Worm (Caenorhabditis elegans) whole organism, L4 larva: ENCODE measurements around the gene clec-21.
A peak's percentile ranks its signal among the peaks of the same experiment; 100 is the strongest.

ENCODE experiments used
- F37D6.2 ChIP-seq: sonication (generic microtip); optimal IDR thresholded peaks from 2 replicates; lab custom pipeline; 2016; ENCODE audit warnings: mild to moderate bottlenecking, missing genetic modification characterization, missing compliant biosample characterization
- Y105C5A.15 ChIP-seq: fragments of 200-800 bp; sonication (Bioruptor generic); IDR thresholded peaks from 2 replicates; pipeline ENCODE4 v1.3.6; 2022; ENCODE audit warnings: missing genetic modification characterization, missing compliant biosample characterization
- aha-1 ChIP-seq: fragments of 150-350 bp; peaks from one replicate; lab custom pipeline; 2014; ENCODE audit warnings: missing biosample characterization, missing genetic modification characterization
- ceh-32 ChIP-seq: sonication (generic microtip); optimal IDR thresholded peaks from 2 replicates; lab custom pipeline; 2016; ENCODE audit warnings: mild to moderate bottlenecking, missing genetic modification characterization, missing compliant biosample characterization; ENCODE audit not compliant: poor library complexity
- ceh-44 ChIP-seq: fragments of 200-800 bp; sonication (Bioruptor generic); IDR thresholded peaks from 2 replicates; pipeline ENCODE4 v1.3.6; 2022; ENCODE audit warnings: missing genetic modification reagents, missing genetic modification characterization, missing compliant biosample characterization
- ctbp-1 ChIP-seq: fragments of 200-800 bp; sonication (Bioruptor generic); IDR thresholded peaks from 2 replicates; pipeline ENCODE4 v1.3.6; 2022; ENCODE audit warnings: missing genetic modification reagents, missing genetic modification characterization, missing compliant biosample characterization
- dmd-6 ChIP-seq: fragments of 200-800 bp; sonication (Bioruptor generic); IDR thresholded peaks from 2 replicates; pipeline ENCODE4 v1.3.6; 2022; ENCODE audit warnings: missing genetic modification reagents, missing genetic modification characterization, missing compliant biosample characterization
- gei-8 ChIP-seq: fragments of 200-800 bp; sonication (Bioruptor generic); optimal IDR thresholded peaks from 2 replicates; lab custom pipeline; 2018; ENCODE audit warnings: mild to moderate bottlenecking, missing genetic modification characterization, missing compliant biosample characterization
- hif-1 ChIP-seq, 2 experiments: sonication (generic microtip); optimal IDR thresholded peaks; 2 replicates each; lab custom pipeline; 2016 to 2017; ENCODE audit warnings: missing compliant biosample characterization in 2 of 2, missing genetic modification characterization in 2 of 2, missing genetic modification reagents in 2 of 2, missing genotype in 2 of 2, mild to moderate bottlenecking in 1 of 2
- hlh-11 ChIP-seq: fragments of 200-800 bp; sonication (Bioruptor generic); optimal IDR thresholded peaks from 2 replicates; lab custom pipeline; 2018; ENCODE audit warnings: mild to moderate bottlenecking, missing genetic modification characterization, missing compliant biosample characterization
- hlh-30 ChIP-seq: sonication (generic microtip); optimal IDR thresholded peaks from 2 replicates; lab custom pipeline; 2017; ENCODE audit warnings: antibody characterized with exemption, mild to moderate bottlenecking, missing genetic modification characterization, missing compliant biosample characterization; ENCODE audit not compliant: insufficient read depth
- lin-1 ChIP-seq: fragments of 200-800 bp; sonication (Bioruptor generic); IDR thresholded peaks from 2 replicates; pipeline ENCODE4 v1.3.6; 2022; ENCODE audit warnings: missing genetic modification reagents, missing genetic modification characterization, missing compliant biosample characterization
- lin-15B ChIP-seq: fragments of 150-350 bp; sonication (generic microtip); optimal IDR thresholded peaks from 3 replicates; lab custom pipeline; 2014; ENCODE audit warnings: missing biosample characterization, missing genetic modification characterization
- lir-3 ChIP-seq: sonication (generic microtip); optimal IDR thresholded peaks from 2 replicates; lab custom pipeline; 2016; ENCODE audit warnings: mild to moderate bottlenecking, missing genetic modification characterization, missing compliant biosample characterization
- madf-5 ChIP-seq, 2 experiments: fragments of 200-800 bp; sonication (Bioruptor generic); IDR thresholded peaks; 2 replicates each; pipeline ENCODE4 v1.3.6; 2022; ENCODE audit warnings: missing compliant biosample characterization in 2 of 2, missing genetic modification characterization in 2 of 2
- madf-9 ChIP-seq: fragments of 200-800 bp; sonication (Bioruptor generic); conservative IDR thresholded peaks from 2 replicates; pipeline ENCODE4 v1.3.6; 2022; ENCODE audit warnings: missing genetic modification reagents, missing genetic modification characterization, missing compliant biosample characterization
- mdl-1 ChIP-seq, 2 experiments: fragments of 150-350 bp in 1 of 2; sonication (generic microtip) in 1 of 2; optimal IDR thresholded peaks; 2 replicates each; lab custom pipeline; 2014 to 2017; ENCODE audit warnings: missing biosample characterization in 2 of 2, missing genetic modification characterization in 2 of 2
- mxl-2 ChIP-seq: fragments of 200-800 bp; sonication (Bioruptor generic); conservative IDR thresholded peaks from 2 replicates; pipeline ENCODE4 v1.3.6; 2022; ENCODE audit warnings: missing genetic modification reagents, missing genetic modification characterization, missing compliant biosample characterization
- mxl-3 ChIP-seq: fragments of 200-800 bp; sonication (Bioruptor generic); optimal IDR thresholded peaks from 2 replicates; lab custom pipeline; 2018; ENCODE audit warnings: mild to moderate bottlenecking, missing genetic modification characterization, missing compliant biosample characterization
- nhr-237 ChIP-seq: sonication (generic microtip); optimal IDR thresholded peaks from 2 replicates; lab custom pipeline; 2017; ENCODE audit warnings: missing biosample characterization, missing genetic modification characterization
- nhr-25 ChIP-seq: sonication (generic microtip); optimal IDR thresholded peaks from 2 replicates; lab custom pipeline; 2017; ENCODE audit warnings: missing genetic modification characterization, mild to moderate bottlenecking, missing compliant biosample characterization, antibody characterized with exemption, moderate library complexity, borderline replicate concordance; ENCODE audit not compliant: insufficient read depth
- nhr-28 ChIP-seq: fragments of 150-350 bp; optimal IDR thresholded peaks from 2 replicates; lab custom pipeline; 2014; ENCODE audit warnings: missing biosample characterization, missing genetic modification characterization
- nhr-41 ChIP-seq: fragments of 200-800 bp; sonication (Bioruptor generic); IDR thresholded peaks from 2 replicates; pipeline ENCODE4 v1.3.6; 2022; ENCODE audit warnings: missing genetic modification reagents, missing genetic modification characterization, missing compliant biosample characterization
- nhr-48 ChIP-seq: sonication (generic microtip); optimal IDR thresholded peaks from 2 replicates; lab custom pipeline; 2016; ENCODE audit warnings: mild to moderate bottlenecking, missing genetic modification characterization, missing compliant biosample characterization
- pqm-1 ChIP-seq: sonication (generic microtip); optimal IDR thresholded peaks from 2 replicates; lab custom pipeline; 2017; ENCODE audit warnings: missing biosample characterization, missing genetic modification characterization
- saeg-2 ChIP-seq: fragments of 200-800 bp; sonication (Bioruptor generic); IDR thresholded peaks from 2 replicates; pipeline ENCODE4 v1.3.6; 2022; ENCODE audit warnings: missing genetic modification reagents, missing genetic modification characterization, missing compliant biosample characterization
- spr-1 ChIP-seq: sonication (generic microtip); optimal IDR thresholded peaks from 2 replicates; lab custom pipeline; 2016; ENCODE audit warnings: mild to moderate bottlenecking, missing genetic modification characterization, missing compliant biosample characterization
- spr-3 ChIP-seq: fragments of 200-800 bp; sonication (Bioruptor generic); optimal IDR thresholded peaks from 2 replicates; lab custom pipeline; 2018; ENCODE audit warnings: mild to moderate bottlenecking, missing genetic modification characterization, missing compliant biosample characterization
- zfp-3 ChIP-seq: fragments of 200-800 bp; sonication (Bioruptor generic); conservative IDR thresholded peaks from 2 replicates; pipeline ENCODE4 v1.3.6; 2022; ENCODE audit warnings: missing genetic modification reagents, missing genetic modification characterization, missing compliant biosample characterization
- zip-2 ChIP-seq: fragments of 150-350 bp; optimal IDR thresholded peaks from 2 replicates; lab custom pipeline; 2014; ENCODE audit warnings: missing biosample characterization, missing genetic modification characterization

The clec-21 gene

ce11 chrII:1586305-1586704, 2.3 kb upstream of the clec-21 start, which contains the start of gene T07H3.8:
T07H3.8 (plus strand) TSS chrII:1586605.
- TF ChIP-seq saeg-2 = no peak
- TF ChIP-seq nhr-237 (tag; lab: Kevin White, UChicago) = no peak
- no peak for TF ChIP-seq nhr-41 (GFP tag; lab: Robert Waterston, UW)
- TF ChIP-seq spr-1 (tag; lab: Kevin White, UChicago) = no peak
- no peak for TF ChIP-seq hif-1 (tag; optimal IDR thresholded peaks at IDR 0.05; lab: Kevin White, UChicago)
- no peak for TF ChIP-seq zfp-3 (GFP tag; lab: Robert Waterston, UW)
- TF ChIP-seq hlh-30 (tag; lab: Kevin White, UChicago) = no peak

DNA sequence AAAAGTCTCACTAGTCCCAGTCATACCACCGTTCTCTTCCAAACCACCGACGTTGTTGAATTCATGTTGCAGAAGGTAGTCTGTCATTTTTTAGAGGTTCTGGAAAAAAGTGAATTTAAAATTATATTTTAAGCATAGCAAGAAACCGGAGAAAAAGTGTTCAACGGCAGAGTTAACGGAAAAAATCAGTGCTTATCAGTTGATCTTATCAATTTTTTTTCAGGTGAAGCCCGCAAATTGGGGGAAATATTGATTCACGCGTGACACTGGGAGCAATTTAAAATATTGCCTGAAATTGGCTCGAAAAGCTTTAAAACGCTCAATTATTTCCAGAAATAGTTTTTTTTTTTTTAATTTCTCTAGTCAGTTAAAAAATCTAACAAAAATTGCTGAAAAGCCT, 4.2 kb downstream of the clec-21 start, which contains the start of gene math-38:
TSS of gene math-38 (minus strand) at position 101 of the 400 bp plus-strand sequence.
- TF ChIP-seq gei-8 (GFP tag; lab: Kevin White, UChicago) (no peak), nhr-28 (peak; percentile 28), hlh-11 (tag; lab: Kevin White, UChicago) (peak; percentile 16)

DNA sequence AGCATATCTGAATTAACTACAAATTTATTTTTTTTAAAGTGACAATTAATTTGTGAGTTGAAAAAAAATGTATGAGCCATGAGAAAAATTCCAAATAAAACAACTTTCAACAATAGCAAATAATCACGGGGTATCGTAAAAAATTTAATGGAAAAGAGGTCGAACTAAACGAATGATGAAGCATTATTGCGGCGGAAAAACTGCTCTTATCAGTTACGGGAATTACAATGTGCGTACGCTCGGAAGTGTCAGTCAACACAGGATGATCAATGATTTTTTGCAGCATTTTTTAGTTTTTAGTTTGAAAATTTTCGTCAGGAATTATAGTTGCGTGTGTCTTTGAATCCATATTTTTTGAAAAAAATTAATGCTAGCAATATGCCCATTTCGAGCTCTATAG, 7.3 kb downstream of the clec-21 start:
- TF ChIP-seq spr-3 = no peak
- TF ChIP-seq saeg-2 = no peak
- peak; percentile 30 for TF ChIP-seq hlh-11 (tag; lab: Kevin White, UChicago)
- no peak for TF ChIP-seq mxl-3
- TF ChIP-seq dmd-6 (GFP tag; lab: Robert Waterston, UW) = peak; percentile 79
- no peak for TF ChIP-seq ctbp-1 (GFP tag; lab: Robert Waterston, UW)
- TF ChIP-seq ceh-44 = no peak
- TF ChIP-seq nhr-48 = no peak
- no peak for TF ChIP-seq F37D6.2 (tag; lab: Kevin White, UChicago)
- TF ChIP-seq pqm-1 (tag; lab: Kevin White, UChicago) = peak; percentile 92
- TF ChIP-seq nhr-28 = peak; percentile 70
- TF ChIP-seq lin-1 (GFP tag; lab: Robert Waterston, UW) = no peak
- TF ChIP-seq zip-2 (tag; lab: Kevin White, UChicago) = no peak
- TF ChIP-seq Y105C5A.15 (GFP tag; lab: Robert Waterston, UW) = no peak
- no peak for TF ChIP-seq lin-15B
- no peak for TF ChIP-seq mdl-1 (tag; optimal IDR thresholded peaks at IDR 0.05; lab: Kevin White, UChicago)
- TF ChIP-seq nhr-25 (tag; lab: Kevin White, UChicago) = no peak
- TF ChIP-seq, all 104 proteins: peak for 4

- no peak for TF ChIP-seq mxl-2 (GFP tag; lab: Robert Waterston, UW)
- no peak for TF ChIP-seq madf-5 (GFP tag; IDR thresholded peaks at IDR 0.05; lab: Robert Waterston, UW)
- no peak for TF ChIP-seq lir-3 (tag; lab: Kevin White, UChicago)
These were observed 8.0 kb downstream of the clec-21 start, which contains the start of gene K05F6.10 for ce11 chrII:1576030-1576429. K05F6.10 (minus strand) TSS chrII:1576130.

DNA sequence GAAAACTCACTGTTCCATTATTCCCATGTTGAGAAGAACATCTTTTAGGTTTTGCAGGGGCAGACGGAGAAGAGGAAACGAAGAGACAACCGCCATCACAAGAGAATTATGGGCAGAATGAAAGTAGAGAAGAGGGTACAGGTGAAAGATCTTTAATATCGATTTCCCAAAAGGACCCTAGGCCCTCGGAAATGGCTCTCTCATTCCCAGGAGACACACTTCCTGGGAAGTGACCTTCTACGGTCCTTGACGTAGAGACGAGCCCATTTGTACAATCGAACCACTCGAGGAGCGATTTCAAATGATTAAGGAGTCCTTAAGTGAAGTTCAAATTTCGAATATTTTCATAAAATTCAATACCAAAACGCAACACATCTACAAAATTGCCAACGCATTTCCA, 13.0 kb downstream of the clec-21 start, which contains the start of gene fbxb-46:
TSS of gene fbxb-46 (minus strand) at position 101 of the 400 bp plus-strand sequence.
- no peak for TF ChIP-seq madf-9 (GFP tag; lab: Robert Waterston, UW)

DNA sequence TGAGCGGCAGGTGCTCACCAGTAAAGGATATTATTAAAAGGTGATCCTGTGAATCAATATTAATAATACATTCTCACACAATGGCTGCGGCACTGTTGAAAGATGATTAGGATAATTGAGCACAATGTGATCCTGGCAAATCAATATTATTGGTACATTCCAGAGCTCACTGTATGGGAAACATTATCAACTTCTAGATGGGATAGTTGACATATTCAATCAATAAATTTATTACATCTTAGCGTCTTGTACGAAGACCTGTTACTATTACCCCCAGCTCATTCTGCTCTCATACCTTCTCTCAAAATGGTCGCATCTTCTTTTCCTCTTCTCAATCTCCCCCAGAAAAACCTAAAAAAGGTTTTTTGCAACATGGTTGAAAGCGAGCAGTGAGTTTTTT, 15.8 kb downstream of the clec-21 start, which contains the start of gene fbxb-49:
TSS of gene fbxb-49 (plus strand) at position 301 of the 400 bp plus-strand sequence.
- TF ChIP-seq aha-1 (tag; lab: Kevin White, UChicago) (peak; percentile 71), ceh-32 (no peak)
